Worm (Caenorhabditis elegans): Measurements from ENCODE around the gene str-18.
"Not testable (repeated sequence)": the region's sequence is repeated elsewhere in the genome, so short reads cannot be mapped to it uniquely, and the experiment has no call there.

ce11 chrV:15752941-15753340 is 11.2 kb upstream of the str-18 start, which contains the start of gene str-5:
- TF ChIP-seq lin-32 (GFP tag; optimal IDR thresholded peaks at IDR 0.05); nhr-12 (tag; optimal IDR thresholded peaks at IDR 0.05); mep-1 (tag; optimal IDR thresholded peaks at IDR 0.05); nhr-28 (tag; optimal IDR thresholded peaks at IDR 0.05); nhr-237 (tag; optimal IDR thresholded peaks at IDR 0.05); ces-1 (GFP tag; optimal IDR thresholded peaks at IDR 0.05); ceh-83 (GFP tag; optimal IDR thresholded peaks at IDR 0.05); mab-5 (tag; optimal IDR thresholded peaks at IDR 0.05): not testable (repeated sequence)
